Worm (Caenorhabditis elegans) whole organism, L4/young adult: ENCODE data around the gene Y55B1BR.6.

Experiments
- W03F9.2 ChIP-seq: fragments of 150-350 bp; optimal IDR thresholded peaks from 2 replicates; lab custom pipeline; 2014; ENCODE audit warnings: missing biosample characterization, missing genetic modification characterization
- him-1 ChIP-seq: sonication (generic microtip); optimal IDR thresholded peaks from 2 replicates; lab custom pipeline; 2016; ENCODE audit warnings: missing genotype, missing genetic modification reagents, missing genetic modification characterization, missing compliant biosample characterization

ce11 chrIII:418649-419048 lies 45.0 kb downstream of the Y55B1BR.6 start, which contains the start of gene stim-1:
- TF ChIP-seq him-1 (tag; lab: Kevin White, UChicago) (no peak), W03F9.2 (tag; lab: Kevin White, UChicago) (no peak)
